Comparison of ENCODE assay signal across 1 fruit fly cellular context in genomic region chr2L:20805624-20806339, dm6.
TF ChIP-seq lines count a peak whose summit lies in the region.

No protein-coding gene starts in this region.

TF ChIP-seq in whole organism, embryonic, 481 proteins besides CTCF, POLR2A, EP300 and RAD21 (continued from another document):
- TF ChIP-seq CG34224 (GFP tag; IDR thresholded peaks at IDR 0.05; lab: Robert Waterston, UW; ENCODE audit: partially characterized antibody): peak; percentile 75
- peak; percentile 91 for TF ChIP-seq croc (GFP tag; conservative IDR thresholded peaks at IDR 0.05; lab: Robert Waterston, UW)
- peak; percentile 93 for TF ChIP-seq Vsx1 (GFP tag; optimal IDR thresholded peaks at IDR 0.05; lab: Kevin White, UChicago)
- peak; percentile 70 for TF ChIP-seq Mes4 (GFP tag; optimal IDR thresholded peaks at IDR 0.05; lab: Kevin White, UChicago)
- TF ChIP-seq CG11696 (GFP tag; IDR thresholded peaks at IDR 0.05; lab: Robert Waterston, UW): peak; percentile 81
- TF ChIP-seq CG14050 (GFP tag; IDR thresholded peaks at IDR 0.05; lab: Robert Waterston, UW): peak; percentile 94
- peak; percentile 71 for TF ChIP-seq Scr (GFP tag; IDR thresholded peaks at IDR 0.05; lab: Robert Waterston, UW; ENCODE audit: partially characterized antibody)
- peak; percentile 30 for TF ChIP-seq ab (GFP tag; optimal IDR thresholded peaks at IDR 0.05; lab: Kevin White, UChicago)
- peak; percentile 77 for TF ChIP-seq CG3838 (GFP tag; optimal IDR thresholded peaks at IDR 0.05; lab: Kevin White, UChicago)
- TF ChIP-seq Chrac-16 (GFP tag; optimal IDR thresholded peaks at IDR 0.05; lab: Kevin White, UChicago): peak; percentile 95
- no peak for TF ChIP-seq sc (optimal IDR thresholded peaks at IDR 0.05; lab: Kevin White, UChicago)
- peak; percentile 91 for TF ChIP-seq sc (GFP tag; optimal IDR thresholded peaks at IDR 0.05; lab: Kevin White, UChicago)
- TF ChIP-seq Bdp1 (GFP tag; optimal IDR thresholded peaks at IDR 0.05; lab: Kevin White, UChicago): peak; percentile 77
- TF ChIP-seq CG3847 (GFP tag; IDR thresholded peaks at IDR 0.05; lab: Robert Waterston, UW): peak; percentile 95
- TF ChIP-seq CG10543 (GFP tag; optimal IDR thresholded peaks at IDR 0.05; lab: Kevin White, UChicago): peak; percentile 97
- peak; percentile 94 for TF ChIP-seq Ada2b (GFP tag; IDR thresholded peaks at IDR 0.05; lab: Robert Waterston, UW)
- TF ChIP-seq CG7987 (GFP tag; optimal IDR thresholded peaks at IDR 0.05; lab: Kevin White, UChicago): peak; percentile 88
- peak; percentile 94 for TF ChIP-seq Blimp-1 (GFP tag; optimal IDR thresholded peaks at IDR 0.05; lab: Kevin White, UChicago)
- TF ChIP-seq tin (GFP tag; optimal IDR thresholded peaks at IDR 0.05; lab: Kevin White, UChicago): peak; percentile 90
- TF ChIP-seq Doc3 (GFP tag; IDR thresholded peaks at IDR 0.05; lab: Robert Waterston, UW; ENCODE audit: partially characterized antibody): 0 out of 3 replicates have a peak, but pooled peaks have one; percentile 32
- no peak for TF ChIP-seq prd (optimal IDR thresholded peaks at IDR 0.05; lab: Kevin White, UChicago)
- TF ChIP-seq prd (GFP tag; IDR thresholded peaks at IDR 0.05; lab: Robert Waterston, UW): peak; percentile 96
- peak; percentile 94 for TF ChIP-seq CG12942 (GFP tag; optimal IDR thresholded peaks at IDR 0.05; lab: Kevin White, UChicago)
- peak; percentile 48 for TF ChIP-seq sima (GFP tag; optimal IDR thresholded peaks at IDR 0.05; lab: Kevin White, UChicago)
- peak; percentile 85 for TF ChIP-seq Taf1 (GFP tag; IDR thresholded peaks at IDR 0.05; lab: Robert Waterston, UW)
- no peak for TF ChIP-seq pfk (GFP tag; optimal IDR thresholded peaks at IDR 0.05; lab: Kevin White, UChicago)
- TF ChIP-seq CG7786 (GFP tag; optimal IDR thresholded peaks at IDR 0.05; lab: Kevin White, UChicago): peak; percentile 73
- peak; percentile 87 for TF ChIP-seq CG11560 (tag; IDR thresholded peaks at IDR 0.05; lab: Robert Waterston, UW)
- peak in 1 of 2 experiments; percentile 54 for TF ChIP-seq insv (GFP tag; optimal IDR thresholded peaks at IDR 0.05; lab: Kevin White, UChicago)
- peak; percentile 68 for TF ChIP-seq ash1 (GFP tag; optimal IDR thresholded peaks at IDR 0.05; lab: Kevin White, UChicago)
- TF ChIP-seq seq (GFP tag; IDR thresholded peaks at IDR 0.05; lab: Robert Waterston, UW): peak; percentile 97
- peak; percentile 75 for TF ChIP-seq gt (GFP tag; IDR thresholded peaks at IDR 0.05; lab: Robert Waterston, UW)
- peak; percentile 88 for TF ChIP-seq Six4 (GFP tag; optimal IDR thresholded peaks at IDR 0.05; lab: Kevin White, UChicago)
- peak; percentile 75; the same call in 1 of the 2 replicates for TF ChIP-seq Gsc (GFP tag; IDR thresholded peaks at IDR 0.05; lab: Robert Waterston, UW)
- peak; percentile 40 for TF ChIP-seq NK7.1 (GFP tag; optimal IDR thresholded peaks at IDR 0.05; lab: Kevin White, UChicago)
- TF ChIP-seq cad (GFP tag; optimal IDR thresholded peaks at IDR 0.05; lab: Kevin White, UChicago): no peak
- peak; percentile 97 for TF ChIP-seq Sox102F (GFP tag; optimal IDR thresholded peaks at IDR 0.05; lab: Kevin White, UChicago)
- TF ChIP-seq Stat92E (GFP tag; optimal IDR thresholded peaks at IDR 0.05; lab: Kevin White, UChicago): peak in 1 of 3 experiments; percentile 87
- no peak for TF ChIP-seq hkb (optimal IDR thresholded peaks at IDR 0.05; lab: Kevin White, UChicago)
- peak; percentile 94 for TF ChIP-seq hkb (GFP tag; IDR thresholded peaks at IDR 0.05; lab: Robert Waterston, UW)
- TF ChIP-seq CG11093 (GFP tag; IDR thresholded peaks at IDR 0.05; lab: Robert Waterston, UW): peak; percentile 91
- peak; percentile 61; the same call in 1 of the 3 replicates for TF ChIP-seq z (GFP tag; IDR thresholded peaks at IDR 0.05; lab: Robert Waterston, UW)
- peak; percentile 94 for TF ChIP-seq stc (GFP tag; IDR thresholded peaks at IDR 0.05; lab: Robert Waterston, UW)
- TF ChIP-seq repo (GFP tag; optimal IDR thresholded peaks at IDR 0.05; lab: Kevin White, UChicago): peak; percentile 21
- peak; percentile 94 for TF ChIP-seq otp (GFP tag; IDR thresholded peaks at IDR 0.05; lab: Robert Waterston, UW)
- TF ChIP-seq CG2202 (tag; optimal IDR thresholded peaks at IDR 0.05; lab: Kevin White, UChicago): peak; percentile 92
- peak; percentile 94 for TF ChIP-seq CG1529 (GFP tag; optimal IDR thresholded peaks at IDR 0.05; lab: Kevin White, UChicago)
- TF ChIP-seq zen2 (GFP tag; IDR thresholded peaks at IDR 0.05; lab: Robert Waterston, UW; ENCODE audit: partially characterized antibody): no peak
- peak; percentile 22 for TF ChIP-seq pzg (GFP tag; optimal IDR thresholded peaks at IDR 0.05; lab: Kevin White, UChicago)
- peak; percentile 90 for TF ChIP-seq CG12104 (GFP tag; optimal IDR thresholded peaks at IDR 0.05; lab: Kevin White, UChicago)
- peak; percentile 87 for TF ChIP-seq Nf-YA (GFP tag; IDR thresholded peaks at IDR 0.05; lab: Robert Waterston, UW)
- no peak for TF ChIP-seq Trl (optimal IDR thresholded peaks at IDR 0.05; lab: Kevin White, UChicago)
- TF ChIP-seq Trl (GFP tag; optimal IDR thresholded peaks at IDR 0.05; lab: Kevin White, UChicago): peak; percentile 54
- TF ChIP-seq Mrtf (GFP tag; IDR thresholded peaks at IDR 0.05; lab: Robert Waterston, UW): peak; percentile 90
- peak; percentile 96 for TF ChIP-seq CG17361 (GFP tag; IDR thresholded peaks at IDR 0.05; lab: Robert Waterston, UW)
- peak; percentile 96 for TF ChIP-seq CG2120 (GFP tag; optimal IDR thresholded peaks at IDR 0.05; lab: Kevin White, UChicago)
- peak; percentile 15; the same call in 1 of the 2 replicates for TF ChIP-seq unc-4 (GFP tag; IDR thresholded peaks at IDR 0.05; lab: Robert Waterston, UW; ENCODE audit: partially characterized antibody)
- TF ChIP-seq CG32532 (GFP tag; IDR thresholded peaks at IDR 0.05; lab: Robert Waterston, UW): peak; percentile 96
- TF ChIP-seq CG14860 (GFP tag; IDR thresholded peaks at IDR 0.05; lab: Robert Waterston, UW; ENCODE audit: partially characterized antibody): peak; percentile 87
- peak; percentile 85 for TF ChIP-seq nerfin-2 (GFP tag; IDR thresholded peaks at IDR 0.05; lab: Robert Waterston, UW; ENCODE audit: partially characterized antibody)
- TF ChIP-seq cg (GFP tag; optimal IDR thresholded peaks at IDR 0.05; lab: Kevin White, UChicago): no peak
- peak; percentile 95 for TF ChIP-seq CG13424 (tag; optimal IDR thresholded peaks at IDR 0.05; lab: Kevin White, UChicago)
- TF ChIP-seq tap (tag; optimal IDR thresholded peaks at IDR 0.05; lab: Kevin White, UChicago): peak; percentile 95
- peak; percentile 90 for TF ChIP-seq C15 (GFP tag; IDR thresholded peaks at IDR 0.05; lab: Robert Waterston, UW)
- TF ChIP-seq CG6813 (GFP tag; optimal IDR thresholded peaks at IDR 0.05; lab: Kevin White, UChicago): peak; percentile 95
- TF ChIP-seq Gug (GFP tag; IDR thresholded peaks at IDR 0.05; lab: Robert Waterston, UW): peak; percentile 92
- TF ChIP-seq CG14710 (tag; optimal IDR thresholded peaks at IDR 0.05; lab: Kevin White, UChicago): peak; percentile 92
- TF ChIP-seq gce (GFP tag; IDR thresholded peaks at IDR 0.05; lab: Robert Waterston, UW): peak; percentile 92
- TF ChIP-seq YL-1 (GFP tag; optimal IDR thresholded peaks at IDR 0.05; lab: Kevin White, UChicago): peak; percentile 62
- peak; percentile 89 for TF ChIP-seq CG4854 (GFP tag; optimal IDR thresholded peaks at IDR 0.05; lab: Kevin White, UChicago)
- peak; percentile 94 for TF ChIP-seq tio (GFP tag; optimal IDR thresholded peaks at IDR 0.05; lab: Kevin White, UChicago)
- peak; percentile 88 for TF ChIP-seq CG31224 (GFP tag; IDR thresholded peaks at IDR 0.05; lab: Robert Waterston, UW)
- TF ChIP-seq CG18599 (GFP tag; optimal IDR thresholded peaks at IDR 0.05; lab: Kevin White, UChicago): peak; percentile 98
- TF ChIP-seq amos (GFP tag; IDR thresholded peaks at IDR 0.05; lab: Robert Waterston, UW; ENCODE audit: partially characterized antibody): peak; percentile 29; the same call in 1 of the 2 replicates
- peak; percentile 89 for TF ChIP-seq ewg (GFP tag; optimal IDR thresholded peaks at IDR 0.05; lab: Kevin White, UChicago)
- TF ChIP-seq CG10565 (GFP tag; optimal IDR thresholded peaks at IDR 0.05; lab: Kevin White, UChicago): peak; percentile 52
- TF ChIP-seq Ets97D (GFP tag; optimal IDR thresholded peaks at IDR 0.05; lab: Kevin White, UChicago): peak; percentile 48
- TF ChIP-seq slbo (GFP tag; IDR thresholded peaks at IDR 0.05; lab: Robert Waterston, UW): peak; percentile 97
- peak; percentile 78 for TF ChIP-seq NC2β (GFP tag; optimal IDR thresholded peaks at IDR 0.05; lab: Kevin White, UChicago)
- TF ChIP-seq CG18011 (GFP tag; optimal IDR thresholded peaks at IDR 0.05; lab: Kevin White, UChicago): peak; percentile 87
- peak; percentile 98 for TF ChIP-seq gcm (GFP tag; optimal IDR thresholded peaks at IDR 0.05; lab: Kevin White, UChicago)
- TF ChIP-seq CG8281 (tag; optimal IDR thresholded peaks at IDR 0.05; lab: Kevin White, UChicago): peak; percentile 85
- TF ChIP-seq CG17328 (GFP tag; IDR thresholded peaks at IDR 0.05; lab: Robert Waterston, UW): peak; percentile 95
- peak; percentile 92 for TF ChIP-seq CG9817 (tag; optimal IDR thresholded peaks at IDR 0.05; lab: Kevin White, UChicago)
- peak; percentile 95 for TF ChIP-seq CG4730 (GFP tag; IDR thresholded peaks at IDR 0.05; lab: Robert Waterston, UW)
- peak; percentile 43 for TF ChIP-seq ERR (GFP tag; optimal IDR thresholded peaks at IDR 0.05; lab: Kevin White, UChicago)
- peak; percentile 90 for TF ChIP-seq Usf (GFP tag; optimal IDR thresholded peaks at IDR 0.05; lab: Kevin White, UChicago)
- TF ChIP-seq CG15601 (tag; optimal IDR thresholded peaks at IDR 0.05; lab: Kevin White, UChicago): peak; percentile 89
- TF ChIP-seq CG4707 (GFP tag; optimal IDR thresholded peaks at IDR 0.05; lab: Kevin White, UChicago): peak; percentile 79
- TF ChIP-seq CG15073 (GFP tag; optimal IDR thresholded peaks at IDR 0.05; lab: Kevin White, UChicago): peak; percentile 57
- TF ChIP-seq CG13894 (tag; optimal IDR thresholded peaks at IDR 0.05; lab: Kevin White, UChicago): peak; percentile 93
- TF ChIP-seq CG4820 (GFP tag; optimal IDR thresholded peaks at IDR 0.05; lab: Kevin White, UChicago): peak; percentile 90
- TF ChIP-seq CG7271 (tag; optimal IDR thresholded peaks at IDR 0.05; lab: Kevin White, UChicago): peak; percentile 67
- no peak for TF ChIP-seq CG15479 (GFP tag; optimal IDR thresholded peaks at IDR 0.05; lab: Kevin White, UChicago)
- TF ChIP-seq Mad (GFP tag; optimal IDR thresholded peaks at IDR 0.05; lab: Kevin White, UChicago): peak; percentile 90
- peak; percentile 95 for TF ChIP-seq Med (GFP tag; lab: Kevin White, UChicago)
- TF ChIP-seq abd-A (tag; optimal IDR thresholded peaks at IDR 0.05; lab: Kevin White, UChicago): peak; percentile 92
- peak; percentile 81 for TF ChIP-seq B-H2 (GFP tag; optimal IDR thresholded peaks at IDR 0.05; lab: Kevin White, UChicago)
- peak; percentile 83 for TF ChIP-seq gcm2 (GFP tag; optimal IDR thresholded peaks at IDR 0.05; lab: Kevin White, UChicago)
- peak; percentile 95 for TF ChIP-seq CG32767 (GFP tag; IDR thresholded peaks at IDR 0.05; lab: Robert Waterston, UW)
- peak; percentile 19 for TF ChIP-seq her (GFP tag; optimal IDR thresholded peaks at IDR 0.05; lab: Kevin White, UChicago)
- TF ChIP-seq GATAe (GFP tag; conservative IDR thresholded peaks at IDR 0.05; lab: Robert Waterston, UW): peak; percentile 74
- TF ChIP-seq jumu (GFP tag; optimal IDR thresholded peaks at IDR 0.05; lab: Kevin White, UChicago): peak; percentile 69
- TF ChIP-seq tup (GFP tag; optimal IDR thresholded peaks at IDR 0.05; lab: Kevin White, UChicago): peak; percentile 94
- peak; percentile 96 for TF ChIP-seq org-1 (GFP tag; optimal IDR thresholded peaks at IDR 0.05; lab: Kevin White, UChicago)
- TF ChIP-seq stwl (tag; optimal IDR thresholded peaks at IDR 0.05; lab: Kevin White, UChicago): peak; percentile 45
- peak; percentile 91 for TF ChIP-seq CG14667 (GFP tag; IDR thresholded peaks at IDR 0.05; lab: Robert Waterston, UW)
- no peak for TF ChIP-seq usp (GFP tag; optimal IDR thresholded peaks at IDR 0.05; lab: Kevin White, UChicago)
- TF ChIP-seq Meics (GFP tag; optimal IDR thresholded peaks at IDR 0.05; lab: Kevin White, UChicago): peak; percentile 96
- TF ChIP-seq CG30403 (GFP tag; optimal IDR thresholded peaks at IDR 0.05; lab: Kevin White, UChicago): peak; percentile 96
- peak; percentile 88 for TF ChIP-seq tna (GFP tag; IDR thresholded peaks at IDR 0.05; lab: Robert Waterston, UW; ENCODE audit: partially characterized antibody)
- TF ChIP-seq mam (GFP tag; optimal IDR thresholded peaks at IDR 0.05; lab: Kevin White, UChicago): peak; percentile 76
- TF ChIP-seq Dip3 (GFP tag; optimal IDR thresholded peaks at IDR 0.05; lab: Kevin White, UChicago): peak; percentile 85
- peak; percentile 61 for TF ChIP-seq Dip2 (GFP tag; IDR thresholded peaks at IDR 0.05; lab: Robert Waterston, UW)
- TF ChIP-seq sens-2 (GFP tag; IDR thresholded peaks at IDR 0.05; lab: Robert Waterston, UW): peak; percentile 74
